Fruit fly (Drosophila melanogaster) whole organism, prepupa: ENCODE data around the gene CG3323.

Source experiments
- CG10631 ChIP-seq: fragments of 200-800 bp; sonication (Bioruptor generic); optimal IDR thresholded peaks from 2 replicates; lab custom pipeline; 2016; ENCODE audit warnings: missing biosample characterization, missing genetic modification characterization
- CG10669 ChIP-seq: fragments of 200-800 bp; sonication (Bioruptor generic); optimal IDR thresholded peaks from 3 replicates; lab custom pipeline; 2018; ENCODE audit warnings: missing biosample characterization, mild to moderate bottlenecking, missing genetic modification characterization, moderate library complexity
- CG11294 ChIP-seq: fragments of 200-800 bp; sonication (Bioruptor generic); IDR thresholded peaks from 2 replicates; pipeline ENCODE4 v1.3.6; 2022; ENCODE audit warnings: missing biosample characterization, missing genetic modification characterization
- CG11762 ChIP-seq: fragments of 200-800 bp; sonication (Bioruptor generic); optimal IDR thresholded peaks from 3 replicates; lab custom pipeline; 2016; ENCODE audit warnings: missing biosample characterization, missing genetic modification characterization; ENCODE audit not compliant: insufficient read depth
- CG11902 ChIP-seq: fragments of 200-800 bp; sonication (Bioruptor generic); optimal IDR thresholded peaks from 3 replicates; lab custom pipeline; 2016; ENCODE audit warnings: missing biosample characterization, missing genetic modification characterization
- CG15336 ChIP-seq: fragments of 200-800 bp; sonication (Bioruptor generic); IDR thresholded peaks from 2 replicates; pipeline ENCODE4 v1.3.6; 2022; ENCODE audit warnings: missing biosample characterization, missing genetic modification characterization
- CG1621 ChIP-seq: fragments of 200-800 bp; sonication (Bioruptor generic); optimal IDR thresholded peaks from 3 replicates; lab custom pipeline; 2018; ENCODE audit warnings: missing biosample characterization, mild to moderate bottlenecking, missing genetic modification characterization
- CG16779 ChIP-seq: fragments of 200-800 bp; sonication (Bioruptor generic); optimal IDR thresholded peaks from 3 replicates; lab custom pipeline; 2017; ENCODE audit warnings: missing biosample characterization, mild to moderate bottlenecking, missing genetic modification characterization
- CG3032 ChIP-seq: fragments of 200-800 bp; optimal IDR thresholded peaks from 2 replicates; lab custom pipeline; 2019; ENCODE audit warnings: missing biosample characterization, mild to moderate bottlenecking, missing genetic modification characterization, moderate library complexity
- CG31627 ChIP-seq: fragments of 200-800 bp; sonication (Bioruptor generic); optimal IDR thresholded peaks from 3 replicates; lab custom pipeline; 2016; ENCODE audit warnings: missing biosample characterization, missing genetic modification characterization
- CG32006 ChIP-seq: fragments of 200-800 bp; sonication (Bioruptor generic); optimal IDR thresholded peaks from 3 replicates; lab custom pipeline; 2017; ENCODE audit warnings: missing biosample characterization, mild to moderate bottlenecking, missing genetic modification characterization
- CG34406 ChIP-seq: fragments of 200-800 bp; sonication (Bioruptor generic); optimal IDR thresholded peaks from 3 replicates; lab custom pipeline; 2016; ENCODE audit warnings: missing biosample characterization, missing genetic modification characterization
- CG3919 ChIP-seq: fragments of 200-800 bp; sonication (Bioruptor generic); optimal IDR thresholded peaks from 3 replicates; lab custom pipeline; 2016; ENCODE audit warnings: missing biosample characterization, missing genetic modification characterization
- CG4318 ChIP-seq: fragments of 200-800 bp; sonication (Bioruptor generic); optimal IDR thresholded peaks from 3 replicates; lab custom pipeline; 2017; ENCODE audit warnings: missing biosample characterization, mild to moderate bottlenecking, missing genetic modification characterization
- CG6163 ChIP-seq: fragments of 200-800 bp; sonication (Bioruptor generic); IDR thresholded peaks from 3 replicates; pipeline ENCODE4 v1.3.6; 2022; ENCODE audit warnings: missing biosample characterization, missing genetic modification characterization
- CG6276 ChIP-seq: fragments of 200-800 bp; sonication (Bioruptor generic); optimal IDR thresholded peaks from 2 replicates; lab custom pipeline; 2017; ENCODE audit warnings: missing biosample characterization, mild to moderate bottlenecking, missing genetic modification characterization
- CG6792 ChIP-seq: fragments of 200-800 bp; sonication (Bioruptor generic); optimal IDR thresholded peaks from 3 replicates; lab custom pipeline; 2016; ENCODE audit warnings: missing biosample characterization, missing genetic modification characterization
- CG6808 ChIP-seq: fragments of 200-800 bp; sonication (Bioruptor generic); optimal IDR thresholded peaks from 3 replicates; lab custom pipeline; 2017; ENCODE audit warnings: missing biosample characterization, missing genetic modification characterization, mild to moderate bottlenecking, moderate library complexity, missing genetic modification reagents
- CG7368 ChIP-seq: fragments of 200-800 bp; sonication (Bioruptor generic); optimal IDR thresholded peaks from 3 replicates; lab custom pipeline; 2016; ENCODE audit warnings: missing biosample characterization, missing genetic modification characterization
- CG8119 ChIP-seq: fragments of 200-800 bp; sonication (Bioruptor generic); IDR thresholded peaks from 3 replicates; pipeline ENCODE4 v1.3.6; 2022; ENCODE audit warnings: missing biosample characterization, missing genetic modification characterization
- CG8319 ChIP-seq: fragments of 200-800 bp; sonication (Bioruptor generic); optimal IDR thresholded peaks from 3 replicates; lab custom pipeline; 2016; ENCODE audit warnings: missing biosample characterization, missing genetic modification characterization
- CG8632 ChIP-seq: fragments of 200-800 bp; sonication (Bioruptor generic); optimal IDR thresholded peaks from 3 replicates; lab custom pipeline; 2016; ENCODE audit warnings: missing biosample characterization, missing genetic modification characterization
- CG9139 ChIP-seq: fragments of 200-800 bp; sonication (Bioruptor generic); optimal IDR thresholded peaks from 3 replicates; lab custom pipeline; 2017; ENCODE audit warnings: missing biosample characterization, mild to moderate bottlenecking, missing genetic modification characterization
- Eip78C ChIP-seq: fragments of 200-800 bp; sonication (Bioruptor generic); peaks from one replicate; lab custom pipeline; 2016; ENCODE audit warnings: missing biosample characterization, missing genetic modification characterization
- Ets21C ChIP-seq: fragments of 200-800 bp; sonication (Bioruptor generic); optimal IDR thresholded peaks from 3 replicates; lab custom pipeline; 2016; ENCODE audit warnings: missing biosample characterization, missing genetic modification characterization
- Ets96B ChIP-seq: fragments of 200-800 bp; optimal IDR thresholded peaks from 2 replicates; lab custom pipeline; 2019; ENCODE audit warnings: missing biosample characterization, mild to moderate bottlenecking, missing genetic modification characterization, moderate library complexity
- Gug ChIP-seq: fragments of 200-800 bp; sonication (Bioruptor generic); IDR thresholded peaks from 2 replicates; pipeline ENCODE4 v1.3.6; 2022; ENCODE audit warnings: missing biosample characterization, missing genetic modification characterization
- Hr4 ChIP-seq: fragments of 200-800 bp; sonication (Bioruptor generic); optimal IDR thresholded peaks from 3 replicates; lab custom pipeline; 2016; ENCODE audit warnings: missing biosample characterization, missing genetic modification characterization
- Lpt ChIP-seq: fragments of 200-800 bp; sonication (Bioruptor generic); optimal IDR thresholded peaks from 3 replicates; lab custom pipeline; 2016; ENCODE audit warnings: missing biosample characterization, missing genetic modification characterization
- Met ChIP-seq: fragments of 200-800 bp; sonication (Bioruptor generic); optimal IDR thresholded peaks from 3 replicates; lab custom pipeline; 2016; ENCODE audit warnings: missing biosample characterization, missing genetic modification characterization
- Smox ChIP-seq: fragments of 200-800 bp; sonication (Bioruptor generic); optimal IDR thresholded peaks from 3 replicates; lab custom pipeline; 2016; ENCODE audit warnings: missing biosample characterization, missing genetic modification characterization
- Sox102F ChIP-seq: fragments of 200-800 bp; sonication (Bioruptor generic); optimal IDR thresholded peaks from 2 replicates; lab custom pipeline; 2016; ENCODE audit warnings: missing biosample characterization, mild to moderate bottlenecking, missing genetic modification characterization
- Sox15 ChIP-seq: fragments of 200-800 bp; sonication (Bioruptor generic); optimal IDR thresholded peaks from 3 replicates; lab custom pipeline; 2016; ENCODE audit warnings: missing biosample characterization, missing genetic modification characterization
- achi ChIP-seq: fragments of 200-800 bp; sonication (Bioruptor generic); optimal IDR thresholded peaks from 3 replicates; lab custom pipeline; 2016; ENCODE audit warnings: missing biosample characterization, missing genetic modification characterization
- cyc ChIP-seq: fragments of 200-800 bp; sonication (Bioruptor generic); optimal IDR thresholded peaks from 3 replicates; lab custom pipeline; 2016; ENCODE audit warnings: missing biosample characterization, missing genetic modification characterization
- dac ChIP-seq: fragments of 200-800 bp; sonication (Bioruptor generic); optimal IDR thresholded peaks from 2 replicates; lab custom pipeline; 2017; ENCODE audit warnings: missing biosample characterization, mild to moderate bottlenecking, missing genetic modification characterization
- dsx ChIP-seq: fragments of 200-800 bp; optimal IDR thresholded peaks from 3 replicates; lab custom pipeline; 2019; ENCODE audit warnings: missing biosample characterization, mild to moderate bottlenecking, missing genetic modification characterization, moderate library complexity; ENCODE audit not compliant: poor library complexity, severe bottlenecking
- esn ChIP-seq: fragments of 200-800 bp; sonication (Bioruptor generic); optimal IDR thresholded peaks from 2 replicates; lab custom pipeline; 2016; ENCODE audit warnings: missing biosample characterization, mild to moderate bottlenecking, missing genetic modification characterization, moderate library complexity
- fd59A ChIP-seq: fragments of 200-800 bp; sonication (Bioruptor generic); optimal IDR thresholded peaks from 2 replicates; lab custom pipeline; 2017; ENCODE audit warnings: missing biosample characterization, mild to moderate bottlenecking, missing genetic modification characterization, missing genetic modification reagents
- fd85E ChIP-seq: fragments of 200-800 bp; sonication (Bioruptor generic); optimal IDR thresholded peaks from 3 replicates; lab custom pipeline; 2016; ENCODE audit warnings: missing biosample characterization, missing genetic modification characterization
- fkh ChIP-seq: fragments of 200-800 bp; sonication (Bioruptor generic); optimal IDR thresholded peaks from 3 replicates; lab custom pipeline; 2017; ENCODE audit warnings: missing biosample characterization, mild to moderate bottlenecking, missing genetic modification characterization, moderate library complexity
- lz ChIP-seq: fragments of 200-800 bp; sonication (Bioruptor generic); optimal IDR thresholded peaks from 3 replicates; lab custom pipeline; 2016; ENCODE audit warnings: missing biosample characterization, missing genetic modification characterization
- net ChIP-seq: fragments of 200-800 bp; sonication (Bioruptor generic); optimal IDR thresholded peaks from 3 replicates; lab custom pipeline; 2016; ENCODE audit warnings: missing biosample characterization, missing genetic modification characterization
- pdm3 ChIP-seq: fragments of 200-800 bp; sonication (Bioruptor generic); optimal IDR thresholded peaks from 3 replicates; lab custom pipeline; 2016; ENCODE audit warnings: missing biosample characterization, missing genetic modification characterization
- salr ChIP-seq, 2 experiments: fragments of 200-800 bp; sonication (Bioruptor generic); optimal IDR thresholded peaks; 3 replicates each; lab custom pipeline; 2016 to 2018; ENCODE audit warnings: missing biosample characterization in 2 of 2, missing genetic modification characterization in 2 of 2, mild to moderate bottlenecking in 1 of 2
- svp ChIP-seq: fragments of 200-800 bp; sonication (Bioruptor generic); peaks from one replicate; lab custom pipeline; 2016; ENCODE audit warnings: missing biosample characterization, missing genetic modification characterization
- topi ChIP-seq: fragments of 200-800 bp; sonication (Bioruptor generic); optimal IDR thresholded peaks from 3 replicates; lab custom pipeline; 2016; ENCODE audit warnings: missing biosample characterization, missing genetic modification characterization
- vri ChIP-seq: fragments of 200-800 bp; sonication (Bioruptor generic); optimal IDR thresholded peaks from 3 replicates; lab custom pipeline; 2016; ENCODE audit warnings: missing biosample characterization, mild to moderate bottlenecking, missing genetic modification characterization

CG3323 gene

DNA sequence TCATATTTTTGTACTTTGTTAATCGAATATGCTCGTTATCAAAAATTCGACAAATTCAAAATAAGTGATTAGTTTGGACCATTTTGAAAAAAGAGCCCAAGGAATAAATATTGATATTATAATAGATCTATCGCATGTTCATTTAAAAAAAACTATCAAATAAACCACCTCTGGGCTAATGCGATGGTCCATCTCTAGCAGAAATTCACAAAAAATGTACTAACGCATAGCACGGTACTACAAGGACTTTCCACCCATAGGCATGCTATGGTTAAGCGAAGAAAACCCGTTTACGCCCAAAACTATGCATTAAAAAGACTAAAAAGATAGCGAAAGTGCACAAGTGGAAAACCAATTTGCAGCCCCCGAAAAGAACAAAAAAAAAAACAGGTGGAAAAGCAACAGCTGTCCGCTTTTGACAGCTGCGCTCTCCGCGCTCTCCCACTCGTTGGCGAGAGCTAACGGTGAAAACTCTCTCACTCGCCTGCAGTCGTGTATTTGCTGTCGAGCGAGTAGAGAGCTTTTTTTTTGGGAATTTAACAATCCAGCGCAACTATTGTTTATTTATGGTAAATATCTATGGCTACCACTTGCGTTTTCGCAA lies 26.9 kb upstream of the CG3323 start, which contains the start of gene CanB (continued):
- TF ChIP-seq Sox15 (GFP tag; lab: Kevin White, UChicago) (no peak), cyc (GFP tag; lab: Kevin White, UChicago) (peak; percentile 27), CG8319 (GFP tag; lab: Kevin White, UChicago) (no peak), CG15336 (GFP tag; lab: Robert Waterston, UW) (no peak), CG32006 (no peak), CG11762 (GFP tag; lab: Kevin White, UChicago) (no peak), Eip78C (peak; percentile 78), salr (GFP tag; optimal IDR thresholded peaks at IDR 0.05; lab: Kevin White, UChicago) (no peak), Gug (GFP tag; lab: Robert Waterston, UW) (no peak), CG10631 (GFP tag; lab: Kevin White, UChicago) (peak; percentile 52), Met (GFP tag; lab: Kevin White, UChicago) (peak; percentile 20), esn (GFP tag; lab: Kevin White, UChicago) (peak; percentile 47), CG10669 (GFP tag; lab: Kevin White, UChicago) (no peak), CG6792 (peak; percentile 20), CG11294 (GFP tag; lab: Robert Waterston, UW) (no peak), CG34406 (GFP tag; lab: Kevin White, UChicago) (no peak), CG3032 (tag; lab: Kevin White, UChicago) (no peak), Ets21C (no peak), Smox (peak; percentile 9), CG3919 (GFP tag; lab: Kevin White, UChicago) (peak; percentile 47), Lpt (GFP tag; lab: Kevin White, UChicago) (no peak), CG6163 (no peak), CG6276 (GFP tag; lab: Kevin White, UChicago) (no peak), pdm3 (GFP tag; lab: Kevin White, UChicago) (no peak), CG8119 (no peak), fd85E (GFP tag; lab: Kevin White, UChicago) (no peak), CG11902 (no peak), CG7368 (GFP tag; lab: Kevin White, UChicago) (no peak), achi (GFP tag; lab: Kevin White, UChicago) (peak; percentile 24), fd59A (no peak), fkh (GFP tag; lab: Kevin White, UChicago) (no peak), Hr4 (GFP tag; lab: Kevin White, UChicago) (no peak), CG31627 (GFP tag; lab: Kevin White, UChicago) (peak; percentile 25), topi (GFP tag; lab: Kevin White, UChicago) (peak; percentile 24)

DNA sequence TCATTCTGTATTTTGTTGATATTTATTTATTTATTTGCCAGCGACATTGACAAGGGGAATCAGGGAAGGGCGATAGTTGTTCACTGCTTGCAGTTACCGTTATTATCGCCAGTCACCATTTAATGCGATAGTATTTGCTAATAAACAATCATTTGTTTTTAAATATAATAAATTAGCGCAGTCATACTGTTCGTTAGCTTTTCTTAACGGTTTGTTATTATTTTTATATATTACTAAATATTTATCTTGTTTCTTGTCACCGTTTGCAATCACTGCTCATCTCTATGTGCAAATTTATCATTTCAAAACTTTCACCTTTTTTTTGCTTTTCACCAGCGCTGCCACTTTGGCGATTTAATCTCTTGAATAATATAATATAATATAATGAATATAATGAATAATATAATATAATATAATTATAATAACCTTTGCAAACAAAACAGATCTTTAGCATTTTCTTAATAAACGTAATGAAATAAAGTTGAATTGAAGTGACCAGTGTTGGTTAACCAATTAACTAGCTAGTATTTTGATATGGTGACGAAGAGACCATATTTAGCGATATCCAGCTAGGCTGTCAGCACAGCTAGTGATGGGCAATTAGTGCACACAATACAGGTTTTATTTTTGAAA lies 23.9 kb upstream of the CG3323 start, which contains the start of the genes CG3309 and XRCC1:
TSS of gene CG3309 (minus strand) at position 82 of the 633 bp plus-strand sequence.
TSS of gene XRCC1 (plus strand) at position 611 of the 633 bp plus-strand sequence.
- no peak for TF ChIP-seq CG1621 (tag; lab: Kevin White, UChicago)
- peak; percentile 35 for TF ChIP-seq cyc (GFP tag; lab: Kevin White, UChicago)
- no peak for TF ChIP-seq vri
- TF ChIP-seq CG8632 (GFP tag; lab: Kevin White, UChicago): peak; percentile 29
- peak; percentile 22 for TF ChIP-seq net (GFP tag; lab: Kevin White, UChicago)
- no peak for TF ChIP-seq CG6808 (GFP tag; lab: Kevin White, UChicago)
- peak; percentile 60 for TF ChIP-seq achi (GFP tag; lab: Kevin White, UChicago)
- TF ChIP-seq svp: no peak
- peak; percentile 60 for TF ChIP-seq CG6163
- TF ChIP-seq CG15336 (GFP tag; lab: Robert Waterston, UW): peak; percentile 40; the same call in 1 of the 2 replicates
- peak; percentile 34 for TF ChIP-seq Hr4 (GFP tag; lab: Kevin White, UChicago)
- TF ChIP-seq fd59A: no peak
- TF ChIP-seq CG9139 (GFP tag; lab: Kevin White, UChicago): no peak
- TF ChIP-seq pdm3 (GFP tag; lab: Kevin White, UChicago): peak; percentile 33
- TF ChIP-seq CG10669 (GFP tag; lab: Kevin White, UChicago): peak; percentile 17
- peak; percentile 49 for TF ChIP-seq CG10631 (GFP tag; lab: Kevin White, UChicago)
- peak; percentile 61 for TF ChIP-seq esn (GFP tag; lab: Kevin White, UChicago)
- TF ChIP-seq CG32006: peak; percentile 59
- TF ChIP-seq Ets96B: peak; percentile 43
- TF ChIP-seq CG4318 (GFP tag; lab: Kevin White, UChicago): no peak
- TF ChIP-seq dac (GFP tag; lab: Kevin White, UChicago): no peak
- TF ChIP-seq dsx (GFP tag; lab: Kevin White, UChicago): peak; percentile 8
- no peak for TF ChIP-seq CG16779
- TF ChIP-seq Sox102F: peak; percentile 23
- TF ChIP-seq CG11762 (GFP tag; lab: Kevin White, UChicago): no peak
- no peak for TF ChIP-seq CG6276 (GFP tag; lab: Kevin White, UChicago)
- peak; percentile 33 for TF ChIP-seq lz (GFP tag; lab: Kevin White, UChicago)
- no peak for TF ChIP-seq fd85E (GFP tag; lab: Kevin White, UChicago)
